Worm (Caenorhabditis elegans) whole organism, young adult: ENCODE data around the gene F55A11.6.
A peak's percentile ranks its signal among the peaks of the same experiment; 100 is the strongest.

Source experiments
- B0035.1 ChIP-seq: sonication (generic microtip); optimal IDR thresholded peaks from 2 replicates; lab custom pipeline; 2016; ENCODE audit warnings: missing genetic modification characterization, mild to moderate bottlenecking, missing compliant biosample characterization, missing genotype, missing genetic modification reagents
- B0336.3 ChIP-seq: fragments of 200-800 bp; sonication (Bioruptor generic); IDR thresholded peaks from 2 replicates; pipeline ENCODE4 v1.3.6; 2022; ENCODE audit warnings: missing genetic modification characterization, missing compliant biosample characterization
- C06A6.2 ChIP-seq: fragments of 200-800 bp; sonication (Bioruptor generic); conservative IDR thresholded peaks from 2 replicates; pipeline ENCODE4 v1.3.6; 2022; ENCODE audit warnings: missing genetic modification characterization, missing compliant biosample characterization
- F22D6.2 ChIP-seq: sonication (generic microtip); optimal IDR thresholded peaks from 2 replicates; lab custom pipeline; 2016; ENCODE audit warnings: mild to moderate bottlenecking, missing genetic modification characterization, missing compliant biosample characterization
- F33H1.4 ChIP-seq: fragments of 200-800 bp; sonication (Bioruptor generic); IDR thresholded peaks from 2 replicates; pipeline ENCODE4 v1.3.6; 2022; ENCODE audit warnings: missing genetic modification reagents, missing genetic modification characterization, missing compliant biosample characterization
- F52B5.7 ChIP-seq: sonication (generic microtip); optimal IDR thresholded peaks from 2 replicates; lab custom pipeline; 2016; ENCODE audit warnings: mild to moderate bottlenecking, missing genetic modification characterization, missing compliant biosample characterization
- K11D2.4 ChIP-seq: fragments of 200-800 bp; sonication (Bioruptor generic); IDR thresholded peaks from 2 replicates; pipeline ENCODE4 v1.3.6; 2022; ENCODE audit warnings: missing genetic modification reagents, missing genetic modification characterization, missing compliant biosample characterization
- T26A5.8 ChIP-seq: sonication (generic microtip); optimal IDR thresholded peaks from 2 replicates; lab custom pipeline; 2016; ENCODE audit warnings: missing genetic modification characterization, missing compliant biosample characterization
- ccch-3 ChIP-seq: fragments of 200-800 bp; sonication (Bioruptor generic); optimal IDR thresholded peaks from 2 replicates; lab custom pipeline; 2018; ENCODE audit warnings: mild to moderate bottlenecking, missing genetic modification characterization, missing compliant biosample characterization
- cebp-1 ChIP-seq, 2 experiments: fragments of 200-800 bp in 1 of 2; sonication (Bioruptor generic) in 1 of 2; sonication (generic microtip) in 1 of 2; IDR thresholded peaks in 1 of 2; optimal IDR thresholded peaks in 1 of 2; 2 replicates each; pipeline versions ENCODE4 v1.3.6 to Lab custom; 2017 to 2022; ENCODE audit warnings: missing compliant biosample characterization in 2 of 2, missing genetic modification characterization in 2 of 2, mild to moderate bottlenecking in 1 of 2, missing genetic modification reagents in 1 of 2, moderate library complexity in 1 of 2
- ceh-100 ChIP-seq: fragments of 200-800 bp; sonication (Bioruptor generic); IDR thresholded peaks from 2 replicates; pipeline ENCODE4 v1.3.6; 2022; ENCODE audit warnings: missing genetic modification reagents, missing genetic modification characterization, missing compliant biosample characterization
- chd-7 ChIP-seq: sonication (generic microtip); optimal IDR thresholded peaks from 2 replicates; lab custom pipeline; 2016; ENCODE audit warnings: mild to moderate bottlenecking, missing genetic modification characterization, moderate library complexity, missing compliant biosample characterization
- die-1 ChIP-seq: sonication (generic microtip); optimal IDR thresholded peaks from 2 replicates; lab custom pipeline; 2016; ENCODE audit warnings: missing genotype, mild to moderate bottlenecking, missing genetic modification characterization, missing compliant biosample characterization
- dox-1 ChIP-seq: fragments of 200-800 bp; sonication (Bioruptor generic); IDR thresholded peaks from 2 replicates; pipeline ENCODE4 v1.3.6; 2022; ENCODE audit warnings: missing genetic modification reagents, missing genetic modification characterization, missing compliant biosample characterization
- efl-1 ChIP-seq: fragments of 150-350 bp; optimal IDR thresholded peaks from 2 replicates; lab custom pipeline; 2014; ENCODE audit warnings: missing biosample characterization, missing genetic modification reagents, missing genetic modification characterization
- egl-44 ChIP-seq: fragments of 200-800 bp; sonication (Bioruptor generic); IDR thresholded peaks from 2 replicates; pipeline ENCODE4 v1.3.6; 2022; ENCODE audit warnings: missing genetic modification reagents, missing genetic modification characterization, missing compliant biosample characterization
- ekl-4 ChIP-seq: fragments of 200-800 bp; sonication (Bioruptor generic); IDR thresholded peaks from 2 replicates; pipeline ENCODE4 v1.3.6; 2022; ENCODE audit warnings: missing genetic modification reagents, missing genetic modification characterization, missing compliant biosample characterization
- hlh-12 ChIP-seq: sonication (generic microtip); optimal IDR thresholded peaks from 2 replicates; lab custom pipeline; 2016; ENCODE audit warnings: missing genetic modification characterization, missing compliant biosample characterization
- lin-40 ChIP-seq: sonication (generic microtip); optimal IDR thresholded peaks from 2 replicates; lab custom pipeline; 2016; ENCODE audit warnings: missing genetic modification characterization, mild to moderate bottlenecking, missing compliant biosample characterization, missing genotype, missing genetic modification reagents
- lsy-27 ChIP-seq: sonication (generic microtip); optimal IDR thresholded peaks from 2 replicates; lab custom pipeline; 2017; ENCODE audit warnings: missing genetic modification characterization, mild to moderate bottlenecking, missing compliant biosample characterization, antibody characterized with exemption, missing genotype, borderline replicate concordance; ENCODE audit not compliant: insufficient read depth
- madf-10 ChIP-seq: sonication (generic microtip); optimal IDR thresholded peaks from 2 replicates; lab custom pipeline; 2016; ENCODE audit warnings: mild to moderate bottlenecking, missing genetic modification characterization, missing compliant biosample characterization
- madf-3 ChIP-seq: fragments of 200-800 bp; sonication (Bioruptor generic); IDR thresholded peaks from 2 replicates; pipeline ENCODE4 v1.3.6; 2022; ENCODE audit warnings: missing genetic modification reagents, missing genetic modification characterization, missing compliant biosample characterization
- madf-8 ChIP-seq: fragments of 200-800 bp; sonication (Bioruptor generic); conservative IDR thresholded peaks from 2 replicates; pipeline ENCODE4 v1.3.6; 2022; ENCODE audit warnings: missing genetic modification reagents, missing genetic modification characterization, missing compliant biosample characterization
- mel-28 ChIP-seq: sonication (generic microtip); optimal IDR thresholded peaks from 2 replicates; lab custom pipeline; 2016; ENCODE audit warnings: borderline replicate concordance, mild to moderate bottlenecking, missing genetic modification characterization, missing compliant biosample characterization
- nfya-1 ChIP-seq: sonication (generic microtip); optimal IDR thresholded peaks from 2 replicates; lab custom pipeline; 2017; ENCODE audit warnings: antibody characterized with exemption, missing compliant biosample characterization, missing genetic modification characterization, borderline replicate concordance; ENCODE audit not compliant: insufficient read depth
- nfyb-1 ChIP-seq: fragments of 200-800 bp; sonication (Bioruptor generic); IDR thresholded peaks from 2 replicates; pipeline ENCODE4 v1.3.6; 2022; ENCODE audit warnings: missing genetic modification reagents, missing genetic modification characterization, missing compliant biosample characterization
- nhr-120 ChIP-seq: fragments of 200-800 bp; sonication (Bioruptor generic); IDR thresholded peaks from 2 replicates; pipeline ENCODE4 v1.3.6; 2022; ENCODE audit warnings: missing genetic modification characterization, missing compliant biosample characterization
- pbrm-1 ChIP-seq: fragments of 200-800 bp; sonication (Bioruptor generic); IDR thresholded peaks from 2 replicates; pipeline ENCODE4 v1.3.6; 2022; ENCODE audit warnings: missing genetic modification reagents, missing genetic modification characterization, missing compliant biosample characterization
- rcor-1 ChIP-seq: fragments of 200-800 bp; sonication (Bioruptor generic); IDR thresholded peaks from 2 replicates; pipeline ENCODE4 v1.3.6; 2022; ENCODE audit warnings: missing genetic modification reagents, missing genetic modification characterization, missing compliant biosample characterization
- repo-1 ChIP-seq: sonication (generic microtip); optimal IDR thresholded peaks from 2 replicates; lab custom pipeline; 2017; ENCODE audit warnings: mild to moderate bottlenecking, missing genetic modification characterization, missing compliant biosample characterization
- rpc-1 ChIP-seq, 2 experiments: fragments of 150-350 bp in 1 of 2; sonication (generic microtip) in 1 of 2; optimal IDR thresholded peaks; 2 replicates each; lab custom pipeline; 2014 to 2018; ENCODE audit warnings: missing biosample characterization in 1 of 2, missing genetic modification characterization in 1 of 2, missing genetic modification reagents in 1 of 2, missing genotype in 1 of 2
- snpc-1.1 ChIP-seq: sonication (generic microtip); optimal IDR thresholded peaks from 2 replicates; lab custom pipeline; 2017; ENCODE audit warnings: missing genetic modification characterization, mild to moderate bottlenecking, missing compliant biosample characterization, antibody characterized with exemption, moderate library complexity, missing genotype, missing genetic modification reagents; ENCODE audit not compliant: insufficient read depth
- somi-1 ChIP-seq: fragments of 200-800 bp; sonication (Bioruptor generic); optimal IDR thresholded peaks from 2 replicates; lab custom pipeline; 2018; ENCODE audit warnings: mild to moderate bottlenecking, missing genetic modification characterization, missing compliant biosample characterization
- sptf-2 ChIP-seq: fragments of 200-800 bp; sonication (Bioruptor generic); optimal IDR thresholded peaks from 2 replicates; lab custom pipeline; 2018; ENCODE audit warnings: mild to moderate bottlenecking, missing genetic modification characterization, missing compliant biosample characterization
- ztf-26 ChIP-seq: sonication (generic microtip); optimal IDR thresholded peaks from 2 replicates; lab custom pipeline; 2017; ENCODE audit warnings: missing genetic modification characterization, missing compliant biosample characterization
- ztf-3 ChIP-seq: fragments of 200-800 bp; sonication (Bioruptor generic); optimal IDR thresholded peaks from 2 replicates; lab custom pipeline; 2018; ENCODE audit warnings: mild to moderate bottlenecking, missing genetic modification characterization, missing compliant biosample characterization

F55A11.6 gene

ce11 chrV:11796343-11796742 lies 19.7 kb downstream of the F55A11.6 start:
- no peak for TF ChIP-seq madf-8
- no peak for TF ChIP-seq rcor-1 (GFP tag; lab: Robert Waterston, UW)
- no peak for TF ChIP-seq snpc-1.1
- TF ChIP-seq repo-1 (tag; lab: Kevin White, UChicago) = no peak
- TF ChIP-seq ztf-3 (GFP tag; lab: Kevin White, UChicago) = no peak
- TF ChIP-seq ekl-4 (GFP tag; lab: Robert Waterston, UW) = no peak
- no peak for TF ChIP-seq lsy-27 (tag; lab: Kevin White, UChicago)
- TF ChIP-seq sptf-2 (GFP tag; lab: Kevin White, UChicago) = no peak

ce11 chrV:11797272-11797855 lies 20.7 kb downstream of the F55A11.6 start:
- TF ChIP-seq repo-1 (tag; lab: Kevin White, UChicago) (no peak), madf-10 (tag; lab: Kevin White, UChicago) (no peak), nhr-120 (GFP tag; lab: Robert Waterston, UW) (no peak), somi-1 (GFP tag; lab: Kevin White, UChicago) (no peak), madf-8 (no peak), F33H1.4 (no peak), lin-40 (tag; lab: Kevin White, UChicago) (no peak), nfya-1 (tag; lab: Kevin White, UChicago) (no peak), B0336.3 (GFP tag; lab: Robert Waterston, UW) (no peak), mel-28 (tag; lab: Kevin White, UChicago) (no peak), F52B5.7 (no peak), ceh-100 (no peak), ccch-3 (GFP tag; lab: Kevin White, UChicago) (no peak), B0035.1 (no peak), rpc-1 (optimal IDR thresholded peaks at IDR 0.05; lab: Kevin White, UChicago) (no peak), rpc-1 (tag; optimal IDR thresholded peaks at IDR 0.05; lab: Kevin White, UChicago) (no peak), T26A5.8 (tag; lab: Kevin White, UChicago) (no peak)
- TF ChIP-seq, all 124 proteins: peak for 0

ce11 chrV:11798320-11798719 lies 21.7 kb downstream of the F55A11.6 start:
- TF ChIP-seq dox-1 (GFP tag; lab: Robert Waterston, UW) (no peak), K11D2.4 (GFP tag; lab: Robert Waterston, UW) (0 out of 2 replicates have a peak, but pooled peaks have one; percentile 12)

- TF ChIP-seq F33H1.4 (no peak), efl-1 (GFP tag; lab: Kevin White, UChicago) (no peak), somi-1 (GFP tag; lab: Kevin White, UChicago) (peak; percentile 69), C06A6.2 (GFP tag; lab: Robert Waterston, UW) (peak; percentile 51; the same call in 1 of the 2 replicates), pbrm-1 (GFP tag; lab: Robert Waterston, UW) (no peak), cebp-1 (GFP tag; IDR thresholded peaks at IDR 0.05; lab: Robert Waterston, UW) (no peak), cebp-1 (tag; optimal IDR thresholded peaks at IDR 0.05; lab: Kevin White, UChicago) (peak; percentile 3), hlh-12 (tag; lab: Kevin White, UChicago) (no peak), F22D6.2 (tag; lab: Kevin White, UChicago) (peak; percentile 81), chd-7 (tag; lab: Kevin White, UChicago) (peak; percentile 66), egl-44 (peak; percentile 18; the same call in 1 of the 2 replicates), ztf-26 (tag; lab: Kevin White, UChicago) (peak; percentile 91), die-1 (tag; lab: Kevin White, UChicago) (peak; percentile 86), madf-3 (0 out of 2 replicates have a peak, but pooled peaks have one; percentile 19), sptf-2 (GFP tag; lab: Kevin White, UChicago) (no peak), lin-40 (tag; lab: Kevin White, UChicago) (peak; percentile 80), nfyb-1 (GFP tag; lab: Robert Waterston, UW) (peak; percentile 70; the same call in 1 of the 2 replicates)
Observed at ce11 chrV:11799252-11799822, 22.7 kb downstream of the F55A11.6 start.
